Worm (Caenorhabditis elegans): Measurements from ENCODE around the gene rdl-1.
A peak's percentile ranks its signal among the peaks of the same experiment; 100 is the strongest.

rdl-1 gene

DNA sequence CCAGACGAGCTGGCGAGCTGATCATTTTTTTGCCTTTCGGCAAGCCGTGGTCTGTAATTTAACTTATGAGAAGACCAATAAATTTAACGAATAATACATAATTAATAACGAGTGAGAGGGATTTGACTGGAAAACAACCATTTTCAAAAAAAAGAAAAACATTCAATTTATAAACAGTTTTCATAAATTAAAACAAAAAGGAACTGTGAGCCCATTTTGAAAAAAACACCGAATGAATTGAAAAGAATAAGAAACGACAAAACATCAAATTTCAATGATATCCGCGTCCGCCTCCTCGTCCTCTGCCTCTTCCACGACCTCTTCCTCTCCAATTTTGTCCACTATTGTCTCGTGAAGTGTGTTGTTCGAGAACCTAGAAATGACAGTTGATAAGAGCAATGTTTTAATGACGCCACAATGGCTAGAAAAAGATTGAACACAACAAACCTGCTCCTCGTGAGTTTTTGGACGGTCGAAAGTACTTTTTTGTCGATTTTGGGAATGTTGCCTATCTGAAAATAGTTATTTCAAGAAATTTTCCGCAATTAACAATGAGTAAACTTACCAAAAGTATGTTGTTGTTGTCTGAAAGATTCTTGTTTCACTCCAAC lies 13.8 kb upstream of the rdl-1 start, which contains the start of gene tag-321:
tag-321 (minus strand) TSS at position 51 of the 611 bp plus-strand sequence.
- TF ChIP-seq elt-2 (tag; optimal IDR thresholded peaks at IDR 0.05) (peak; percentile 68), hmg-11 (tag; optimal IDR thresholded peaks at IDR 0.05) (no peak), jun-1 (tag; optimal IDR thresholded peaks at IDR 0.05) (peak; percentile 6), ztf-11 (tag; optimal IDR thresholded peaks at IDR 0.05) (no peak), ceh-28 (tag; optimal IDR thresholded peaks at IDR 0.05) (no peak), nhr-28 (tag; optimal IDR thresholded peaks at IDR 0.05) (no peak)

ce11 chrIV:7782292-7782691 lies 12.2 kb upstream of the rdl-1 start, which contains the start of gene sec-10:
sec-10 (minus strand) TSS chrIV:7782499.
- TF ChIP-seq pha-4 (tag; optimal IDR thresholded peaks at IDR 0.05) = peak; percentile 18
- no peak for TF ChIP-seq skn-1 (tag; optimal IDR thresholded peaks at IDR 0.05)
- TF ChIP-seq elt-2 (tag; optimal IDR thresholded peaks at IDR 0.05) = peak; percentile 40

- TF ChIP-seq ceh-28 (tag; optimal IDR thresholded peaks at IDR 0.05) (no peak), zag-1 (tag; optimal IDR thresholded peaks at IDR 0.05) (no peak), ztf-11 (tag; optimal IDR thresholded peaks at IDR 0.05) (no peak), mml-1 (tag; optimal IDR thresholded peaks at IDR 0.05) (no peak)
These were observed 8.8 kb upstream of the rdl-1 start, which contains the start of gene rpap-3 for ce11 chrIV:7778865-7779264. rpap-3 (minus strand) TSS chrIV:7778965.

DNA sequence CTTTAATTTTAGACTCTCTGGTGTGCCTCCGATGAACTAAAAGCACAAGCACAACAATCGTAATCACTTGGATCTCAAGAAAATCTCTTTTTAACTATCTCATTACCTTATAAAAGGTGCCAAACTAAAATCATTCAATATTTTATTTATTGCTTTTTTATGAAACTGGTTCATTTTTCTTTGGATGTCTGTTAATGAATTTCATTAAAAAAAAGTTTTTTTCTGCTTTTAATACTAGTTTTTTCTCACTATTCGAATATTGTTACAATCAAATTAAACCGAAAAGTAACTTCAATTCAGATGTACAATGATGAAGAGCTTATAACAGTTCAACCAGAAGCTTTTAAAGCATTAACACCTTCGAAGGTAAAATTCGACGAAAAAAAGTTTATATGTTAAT lies 5.7 kb upstream of the rdl-1 start, which contains the start of gene swd-2.1:
swd-2.1 (plus strand) TSS at position 301 of the 400 bp plus-strand sequence.
- TF ChIP-seq nhr-12 (tag; optimal IDR thresholded peaks at IDR 0.05) = no peak
- TF ChIP-seq fkh-10 (GFP tag; optimal IDR thresholded peaks at IDR 0.05) = no peak
- TF ChIP-seq lin-39 (tag; optimal IDR thresholded peaks at IDR 0.05) = no peak
- no peak for TF ChIP-seq nhr-43 (tag; optimal IDR thresholded peaks at IDR 0.05; ENCODE audit: poor library complexity, severe bottlenecking)
- no peak for TF ChIP-seq ceh-16 (tag; optimal IDR thresholded peaks at IDR 0.05)
- no peak for TF ChIP-seq lsy-12 (tag; optimal IDR thresholded peaks at IDR 0.05)
- no peak for TF ChIP-seq nhr-67 (tag; optimal IDR thresholded peaks at IDR 0.05)
- no peak for TF ChIP-seq nhr-11 (tag; optimal IDR thresholded peaks at IDR 0.05)

ce11 chrIV:7774206-7774605 lies 4.1 kb upstream of the rdl-1 start, which contains the start of the genes hcf-1 and swd-2.2:
hcf-1 (minus strand) TSS chrIV:7774275.
swd-2.2 (plus strand) TSS chrIV:7774411.
- TF ChIP-seq elt-2 (tag; optimal IDR thresholded peaks at IDR 0.05) (peak; percentile 3), nhr-12 (tag; optimal IDR thresholded peaks at IDR 0.05) (no peak), aly-2 (tag; optimal IDR thresholded peaks at IDR 0.05) (no peak), tbx-2 (tag; optimal IDR thresholded peaks at IDR 0.05) (no peak), nhr-23 (tag; optimal IDR thresholded peaks at IDR 0.05) (peak; percentile 28), lsy-12 (tag; optimal IDR thresholded peaks at IDR 0.05) (no peak), eor-1 (tag; optimal IDR thresholded peaks at IDR 0.05) (no peak), pha-4 (tag; optimal IDR thresholded peaks at IDR 0.05) (peak; percentile 72), hmg-11 (tag; optimal IDR thresholded peaks at IDR 0.05) (no peak), R02D3.7 (tag; optimal IDR thresholded peaks at IDR 0.05) (peak; percentile 5), egl-27 (tag; optimal IDR thresholded peaks at IDR 0.05) (no peak), snpc-4 (tag; optimal IDR thresholded peaks at IDR 0.05) (peak; percentile 13), lin-15B (tag; optimal IDR thresholded peaks at IDR 0.05) (peak; percentile 75), mml-1 (tag; optimal IDR thresholded peaks at IDR 0.05) (no peak), nhr-237 (tag; optimal IDR thresholded peaks at IDR 0.05) (no peak), ceh-28 (tag; optimal IDR thresholded peaks at IDR 0.05) (no peak)

ce11 chrIV:7764319-7764718 lies 5.7 kb downstream of the rdl-1 start:
- no peak for TF ChIP-seq ceh-28 (tag; optimal IDR thresholded peaks at IDR 0.05)
- no peak for TF ChIP-seq fkh-10 (GFP tag; optimal IDR thresholded peaks at IDR 0.05)
- TF ChIP-seq sea-2 (GFP tag; optimal IDR thresholded peaks at IDR 0.05) = no peak
- no peak for TF ChIP-seq mdl-1 (tag; optimal IDR thresholded peaks at IDR 0.05)
- no peak for TF ChIP-seq snpc-4 (tag; optimal IDR thresholded peaks at IDR 0.05)
- no peak for TF ChIP-seq nhr-12 (tag; optimal IDR thresholded peaks at IDR 0.05)
- TF ChIP-seq aly-2 (tag; optimal IDR thresholded peaks at IDR 0.05) = no peak
- no peak for TF ChIP-seq daf-12 (tag; optimal IDR thresholded peaks at IDR 0.05)
- TF ChIP-seq egl-5 (tag; optimal IDR thresholded peaks at IDR 0.05) = no peak
- TF ChIP-seq elt-2 (tag; optimal IDR thresholded peaks at IDR 0.05) = no peak
- no peak for TF ChIP-seq jun-1 (tag; optimal IDR thresholded peaks at IDR 0.05)
- no peak for TF ChIP-seq ceh-9 (tag; optimal IDR thresholded peaks at IDR 0.05)
- TF ChIP-seq nhr-11 (tag; optimal IDR thresholded peaks at IDR 0.05) = no peak
- TF ChIP-seq skn-1 (tag; optimal IDR thresholded peaks at IDR 0.05) = no peak
- no peak for TF ChIP-seq R02D3.7 (tag; optimal IDR thresholded peaks at IDR 0.05)
- no peak for TF ChIP-seq ZK546.5 (tag; optimal IDR thresholded peaks at IDR 0.05)
- TF ChIP-seq zag-1 (tag; optimal IDR thresholded peaks at IDR 0.05) = no peak
